Worm (Caenorhabditis elegans): ENCODE measurements around the gene srab-18.

The srab-18 gene

ce11 chrV:9835945-9836344, 35.3 kb downstream of the srab-18 start, which contains the start of gene sru-38:
TSS of gene sru-38 (minus strand) at chrV:9836045.
- TF ChIP-seq nhr-25 (tag; optimal IDR thresholded peaks at IDR 0.05): no peak

- TF ChIP-seq egl-27 (tag; optimal IDR thresholded peaks at IDR 0.05): no peak
- no peak for TF ChIP-seq eor-1 (tag; optimal IDR thresholded peaks at IDR 0.05)
- TF ChIP-seq snpc-4 (tag; optimal IDR thresholded peaks at IDR 0.05): no peak
- no peak for TF ChIP-seq nhr-25 (tag; optimal IDR thresholded peaks at IDR 0.05)
- TF ChIP-seq fkh-2 (tag; optimal IDR thresholded peaks at IDR 0.05): no peak
- TF ChIP-seq nhr-23 (tag; optimal IDR thresholded peaks at IDR 0.05): no peak
- TF ChIP-seq lin-15B (tag; optimal IDR thresholded peaks at IDR 0.05): no peak
- TF ChIP-seq nhr-43 (tag; optimal IDR thresholded peaks at IDR 0.05; ENCODE audit: poor library complexity, severe bottlenecking): no peak
- TF ChIP-seq unc-62 (GFP tag; optimal IDR thresholded peaks at IDR 0.05): no peak
- no peak for TF ChIP-seq nhr-12 (tag; optimal IDR thresholded peaks at IDR 0.05)
- TF ChIP-seq lin-39 (tag; optimal IDR thresholded peaks at IDR 0.05): no peak
- TF ChIP-seq fkh-10 (GFP tag; optimal IDR thresholded peaks at IDR 0.05): no peak
- no peak for TF ChIP-seq ceh-28 (tag; optimal IDR thresholded peaks at IDR 0.05)
- TF ChIP-seq elt-2 (tag; optimal IDR thresholded peaks at IDR 0.05): no peak
Measured at ce11 chrV:9833900-9834299, 37.3 kb downstream of the srab-18 start, which contains the start of gene sru-40. TSS of gene sru-40 (minus strand) at chrV:9834000.

- TF ChIP-seq R02D3.7 (tag; optimal IDR thresholded peaks at IDR 0.05) (no peak), lsy-12 (tag; optimal IDR thresholded peaks at IDR 0.05) (no peak), unc-62 (GFP tag; optimal IDR thresholded peaks at IDR 0.05) (no peak), nhr-28 (tag; optimal IDR thresholded peaks at IDR 0.05) (no peak), elt-1 (tag; optimal IDR thresholded peaks at IDR 0.05) (no peak), daf-12 (tag; optimal IDR thresholded peaks at IDR 0.05) (no peak), nhr-23 (tag; optimal IDR thresholded peaks at IDR 0.05) (no peak), zag-1 (tag; optimal IDR thresholded peaks at IDR 0.05) (no peak), aly-2 (tag; optimal IDR thresholded peaks at IDR 0.05) (no peak), nhr-12 (tag; optimal IDR thresholded peaks at IDR 0.05) (no peak), nhr-43 (tag; optimal IDR thresholded peaks at IDR 0.05; ENCODE audit: poor library complexity, severe bottlenecking) (no peak), egl-5 (tag; optimal IDR thresholded peaks at IDR 0.05) (no peak), nhr-77 (tag; optimal IDR thresholded peaks at IDR 0.05) (no peak), nhr-25 (tag; optimal IDR thresholded peaks at IDR 0.05) (no peak)
Measured at ce11 chrV:9824149-9824548, 47.1 kb downstream of the srab-18 start, which contains the start of gene str-2. TSS of gene str-2 (minus strand) at chrV:9824249.

ce11 chrV:9821724-9822123, 49.5 kb downstream of the srab-18 start, which contains the start of gene str-193:
TSS of gene str-193 (minus strand) at chrV:9821824.
- TF ChIP-seq egl-5 (tag; optimal IDR thresholded peaks at IDR 0.05): no peak
- no peak for TF ChIP-seq nhr-67 (tag; optimal IDR thresholded peaks at IDR 0.05)
- no peak for TF ChIP-seq nhr-77 (tag; optimal IDR thresholded peaks at IDR 0.05)
- TF ChIP-seq aly-2 (tag; optimal IDR thresholded peaks at IDR 0.05): no peak
- TF ChIP-seq ceh-9 (tag; optimal IDR thresholded peaks at IDR 0.05): no peak
- TF ChIP-seq unc-62 (GFP tag; optimal IDR thresholded peaks at IDR 0.05): no peak
- TF ChIP-seq tbx-2 (tag; optimal IDR thresholded peaks at IDR 0.05): no peak
- TF ChIP-seq ceh-28 (tag; optimal IDR thresholded peaks at IDR 0.05): no peak
- TF ChIP-seq lsy-12 (tag; optimal IDR thresholded peaks at IDR 0.05): no peak
- no peak for TF ChIP-seq unc-39 (tag; optimal IDR thresholded peaks at IDR 0.05)
- no peak for TF ChIP-seq jun-1 (tag; optimal IDR thresholded peaks at IDR 0.05)
- TF ChIP-seq skn-1 (tag; optimal IDR thresholded peaks at IDR 0.05): no peak
